Worm (Caenorhabditis elegans): Measurements from ENCODE around the gene med-1.

Gene med-1

DNA sequence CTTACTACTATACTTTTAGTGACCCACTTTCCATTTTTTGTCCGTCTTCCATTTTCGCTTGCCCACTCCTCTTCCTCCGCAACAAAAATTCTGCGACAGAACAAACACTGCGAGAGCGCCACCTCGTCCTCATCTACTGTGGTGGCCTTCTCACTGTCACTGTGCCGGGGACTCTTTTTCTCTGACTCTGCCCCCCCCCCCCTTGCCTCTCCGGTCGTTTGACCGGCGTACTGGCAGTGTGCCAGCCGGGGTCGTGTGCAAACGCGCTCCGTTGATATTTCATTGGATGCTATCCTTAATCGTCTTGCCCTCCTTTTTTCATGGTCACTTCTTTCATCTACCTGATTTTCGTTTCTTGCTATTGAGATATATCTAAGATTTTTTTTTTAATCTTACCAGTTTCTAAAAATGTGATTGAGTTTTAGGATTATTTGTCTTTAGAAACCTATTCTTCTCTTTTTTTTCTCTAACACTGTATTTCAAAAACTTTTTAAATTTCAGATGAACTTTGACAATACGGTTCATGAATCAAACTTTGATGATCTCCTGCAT lies 50.1 kb downstream of the med-1 start, which contains the start of gene atf-6 (continued):
- TF ChIP-seq hlh-8 (tag; optimal IDR thresholded peaks at IDR 0.05): peak; percentile 53
- TF ChIP-seq F13H6.1 (tag; optimal IDR thresholded peaks at IDR 0.05): peak; percentile 9
- peak; percentile 90 for TF ChIP-seq ceh-31 (tag; optimal IDR thresholded peaks at IDR 0.05)
- peak; percentile 70 for TF ChIP-seq ref-2 (tag; optimal IDR thresholded peaks at IDR 0.05)
- TF ChIP-seq elt-4 (tag; optimal IDR thresholded peaks at IDR 0.05): no peak
- TF ChIP-seq hlh-6 (tag; optimal IDR thresholded peaks at IDR 0.05): peak; percentile 45
- TF ChIP-seq ceh-34 (tag; optimal IDR thresholded peaks at IDR 0.05): peak; percentile 91
- TF ChIP-seq lin-11 (tag; optimal IDR thresholded peaks at IDR 0.05): peak; percentile 1
- no peak for TF ChIP-seq dmd-4 (tag; optimal IDR thresholded peaks at IDR 0.05; ENCODE audit: borderline replicate concordance)
- peak; percentile 72 for TF ChIP-seq ceh-2 (tag; optimal IDR thresholded peaks at IDR 0.05)
- TF ChIP-seq ceh-6 (GFP tag; optimal IDR thresholded peaks at IDR 0.05): peak; percentile 4
- no peak for TF ChIP-seq ama-1 (optimal IDR thresholded peaks at IDR 0.05)
- peak; percentile 36 for TF ChIP-seq pax-1 (tag; optimal IDR thresholded peaks at IDR 0.05)
- TF ChIP-seq T23F11.4 (GFP tag; optimal IDR thresholded peaks at IDR 0.05): no peak
- peak; percentile 7 for TF ChIP-seq pqm-1 (tag; optimal IDR thresholded peaks at IDR 0.05)
- peak; percentile 56 for TF ChIP-seq ztf-16 (tag; optimal IDR thresholded peaks at IDR 0.05)
- TF ChIP-seq nhr-11 (tag; optimal IDR thresholded peaks at IDR 0.05): no peak

Data from whole organism, late embryonic.